Worm (Caenorhabditis elegans) whole organism, young adult: ENCODE data around the gene srw-33.
"Not testable (repeated sequence)": the region's sequence is repeated elsewhere in the genome, so short reads cannot be mapped to it uniquely, and the experiment has no call there.

ENCODE experiments used
- B0261.1 ChIP-seq: sonication (generic microtip); optimal IDR thresholded peaks from 2 replicates; lab custom pipeline; 2016; ENCODE audit warnings: mild to moderate bottlenecking, missing genetic modification characterization, moderate library complexity, missing compliant biosample characterization
- B0336.3 ChIP-seq: fragments of 200-800 bp; sonication (Bioruptor generic); IDR thresholded peaks from 2 replicates; pipeline ENCODE4 v1.3.6; 2022; ENCODE audit warnings: missing genetic modification characterization, missing compliant biosample characterization
- D2030.7 ChIP-seq: fragments of 200-800 bp; sonication (Bioruptor generic); IDR thresholded peaks from 2 replicates; pipeline ENCODE4 v1.3.6; 2022; ENCODE audit warnings: missing genetic modification reagents, missing genetic modification characterization, missing compliant biosample characterization
- F33H1.4 ChIP-seq: fragments of 200-800 bp; sonication (Bioruptor generic); IDR thresholded peaks from 2 replicates; pipeline ENCODE4 v1.3.6; 2022; ENCODE audit warnings: missing genetic modification reagents, missing genetic modification characterization, missing compliant biosample characterization
- F52B5.7 ChIP-seq: sonication (generic microtip); optimal IDR thresholded peaks from 2 replicates; lab custom pipeline; 2016; ENCODE audit warnings: mild to moderate bottlenecking, missing genetic modification characterization, missing compliant biosample characterization
- F55B11.4 ChIP-seq: sonication (generic microtip); optimal IDR thresholded peaks from 2 replicates; lab custom pipeline; 2016; ENCODE audit warnings: missing compliant biosample characterization, missing genetic modification characterization, borderline replicate concordance; ENCODE audit not compliant: insufficient read depth
- F57A8.1 ChIP-seq: fragments of 200-800 bp; sonication (Bioruptor generic); optimal IDR thresholded peaks from 2 replicates; lab custom pipeline; 2018; ENCODE audit warnings: mild to moderate bottlenecking, missing genetic modification characterization, moderate library complexity, missing compliant biosample characterization
- T26A5.8 ChIP-seq: sonication (generic microtip); optimal IDR thresholded peaks from 2 replicates; lab custom pipeline; 2016; ENCODE audit warnings: missing genetic modification characterization, missing compliant biosample characterization
- Y53F4B.3 ChIP-seq: fragments of 200-800 bp; sonication (Bioruptor generic); IDR thresholded peaks from 2 replicates; pipeline ENCODE4 v1.3.6; 2022; ENCODE audit warnings: missing genetic modification reagents, missing genetic modification characterization, missing compliant biosample characterization
- Y67H2A.10 ChIP-seq: fragments of 200-800 bp; sonication (Bioruptor generic); conservative IDR thresholded peaks from 2 replicates; pipeline ENCODE4 v1.3.6; 2022; ENCODE audit warnings: missing genetic modification reagents, missing genetic modification characterization, missing compliant biosample characterization
- ZK185.1 ChIP-seq: sonication (generic microtip); optimal IDR thresholded peaks from 2 replicates; lab custom pipeline; 2016; ENCODE audit warnings: mild to moderate bottlenecking, missing genetic modification characterization, missing compliant biosample characterization; ENCODE audit not compliant: poor library complexity, severe bottlenecking
- aptf-3 ChIP-seq: fragments of 200-800 bp; sonication (Bioruptor generic); IDR thresholded peaks from 2 replicates; pipeline ENCODE4 v1.3.6; 2022; ENCODE audit warnings: missing genetic modification characterization, missing compliant biosample characterization
- atf-7 ChIP-seq: sonication (generic microtip); optimal IDR thresholded peaks from 2 replicates; lab custom pipeline; 2017; ENCODE audit warnings: mild to moderate bottlenecking, missing genetic modification characterization, missing compliant biosample characterization
- cebp-2 ChIP-seq: fragments of 200-800 bp; sonication (Bioruptor generic); IDR thresholded peaks from 2 replicates; pipeline ENCODE4 v1.3.6; 2022; ENCODE audit warnings: missing genetic modification characterization, missing compliant biosample characterization
- ceh-58 ChIP-seq: fragments of 200-800 bp; sonication (Bioruptor generic); IDR thresholded peaks from 2 replicates; pipeline ENCODE4 v1.3.6; 2022; ENCODE audit warnings: missing genetic modification characterization, missing compliant biosample characterization
- chd-7 ChIP-seq: sonication (generic microtip); optimal IDR thresholded peaks from 2 replicates; lab custom pipeline; 2016; ENCODE audit warnings: mild to moderate bottlenecking, missing genetic modification characterization, moderate library complexity, missing compliant biosample characterization
- dox-1 ChIP-seq: fragments of 200-800 bp; sonication (Bioruptor generic); IDR thresholded peaks from 2 replicates; pipeline ENCODE4 v1.3.6; 2022; ENCODE audit warnings: missing genetic modification reagents, missing genetic modification characterization, missing compliant biosample characterization
- efl-1 ChIP-seq: fragments of 150-350 bp; optimal IDR thresholded peaks from 2 replicates; lab custom pipeline; 2014; ENCODE audit warnings: missing biosample characterization, missing genetic modification reagents, missing genetic modification characterization
- egrh-3 ChIP-seq: fragments of 200-800 bp; sonication (Bioruptor generic); IDR thresholded peaks from 2 replicates; pipeline ENCODE4 v1.3.6; 2022; ENCODE audit warnings: missing genetic modification reagents, missing genetic modification characterization, missing compliant biosample characterization
- ekl-4 ChIP-seq: fragments of 200-800 bp; sonication (Bioruptor generic); IDR thresholded peaks from 2 replicates; pipeline ENCODE4 v1.3.6; 2022; ENCODE audit warnings: missing genetic modification reagents, missing genetic modification characterization, missing compliant biosample characterization
- fkh-3 ChIP-seq: sonication (generic microtip); optimal IDR thresholded peaks from 2 replicates; lab custom pipeline; 2016; ENCODE audit warnings: mild to moderate bottlenecking, missing genetic modification characterization, missing compliant biosample characterization
- hrde-1 ChIP-seq: sonication (generic microtip); optimal IDR thresholded peaks from 2 replicates; lab custom pipeline; 2016; ENCODE audit warnings: missing genetic modification characterization, mild to moderate bottlenecking, missing compliant biosample characterization, moderate library complexity, missing genotype, missing genetic modification reagents, borderline replicate concordance
- hsf-1 ChIP-seq: fragments of 200-800 bp; sonication (Bioruptor generic); IDR thresholded peaks from 2 replicates; pipeline ENCODE4 v1.3.6; 2022; ENCODE audit warnings: missing genetic modification reagents, missing genetic modification characterization, missing compliant biosample characterization
- lag-1 ChIP-seq: fragments of 200-800 bp; sonication (Bioruptor generic); IDR thresholded peaks from 2 replicates; pipeline ENCODE4 v1.3.6; 2022; ENCODE audit warnings: missing genetic modification reagents, missing genetic modification characterization, missing compliant biosample characterization
- let-526 ChIP-seq: fragments of 200-800 bp; sonication (Bioruptor generic); IDR thresholded peaks from 2 replicates; pipeline ENCODE4 v1.3.6; 2022; ENCODE audit warnings: missing genetic modification reagents, missing genetic modification characterization, missing compliant biosample characterization
- lin-40 ChIP-seq: sonication (generic microtip); optimal IDR thresholded peaks from 2 replicates; lab custom pipeline; 2016; ENCODE audit warnings: missing genetic modification characterization, mild to moderate bottlenecking, missing compliant biosample characterization, missing genotype, missing genetic modification reagents
- lin-54 ChIP-seq: fragments of 200-800 bp; sonication (Bioruptor generic); optimal IDR thresholded peaks from 2 replicates; lab custom pipeline; 2018; ENCODE audit warnings: mild to moderate bottlenecking, missing genetic modification characterization, missing compliant biosample characterization
- madf-3 ChIP-seq: fragments of 200-800 bp; sonication (Bioruptor generic); IDR thresholded peaks from 2 replicates; pipeline ENCODE4 v1.3.6; 2022; ENCODE audit warnings: missing genetic modification reagents, missing genetic modification characterization, missing compliant biosample characterization
- nfya-1 ChIP-seq: sonication (generic microtip); optimal IDR thresholded peaks from 2 replicates; lab custom pipeline; 2017; ENCODE audit warnings: antibody characterized with exemption, missing compliant biosample characterization, missing genetic modification characterization, borderline replicate concordance; ENCODE audit not compliant: insufficient read depth
- nhr-80 ChIP-seq: sonication (generic microtip); optimal IDR thresholded peaks from 2 replicates; lab custom pipeline; 2016; ENCODE audit warnings: missing genetic modification characterization, missing compliant biosample characterization
- pbrm-1 ChIP-seq: fragments of 200-800 bp; sonication (Bioruptor generic); IDR thresholded peaks from 2 replicates; pipeline ENCODE4 v1.3.6; 2022; ENCODE audit warnings: missing genetic modification reagents, missing genetic modification characterization, missing compliant biosample characterization
- rcor-1 ChIP-seq: fragments of 200-800 bp; sonication (Bioruptor generic); IDR thresholded peaks from 2 replicates; pipeline ENCODE4 v1.3.6; 2022; ENCODE audit warnings: missing genetic modification reagents, missing genetic modification characterization, missing compliant biosample characterization
- rpc-1 ChIP-seq, 2 experiments: fragments of 150-350 bp in 1 of 2; sonication (generic microtip) in 1 of 2; optimal IDR thresholded peaks; 2 replicates each; lab custom pipeline; 2014 to 2018; ENCODE audit warnings: missing biosample characterization in 1 of 2, missing genetic modification characterization in 1 of 2, missing genetic modification reagents in 1 of 2, missing genotype in 1 of 2
- snpc-1.1 ChIP-seq: sonication (generic microtip); optimal IDR thresholded peaks from 2 replicates; lab custom pipeline; 2017; ENCODE audit warnings: missing genetic modification characterization, mild to moderate bottlenecking, missing compliant biosample characterization, antibody characterized with exemption, moderate library complexity, missing genotype, missing genetic modification reagents; ENCODE audit not compliant: insufficient read depth
- snpc-4 ChIP-seq, 5 experiments: fragments of 150-350 bp in 1 of 5; sonication (generic microtip) in 4 of 5; optimal IDR thresholded peaks; 2 replicates each; lab custom pipeline; 2014 to 2018; ENCODE audit warnings: missing genetic modification characterization in 5 of 5, missing biosample characterization in 3 of 5, antibody characterized with exemption in 2 of 5, mild to moderate bottlenecking in 2 of 5, missing compliant biosample characterization in 2 of 5, missing genotype in 2 of 5, moderate library complexity in 2 of 5, missing genetic modification reagents in 1 of 5
- somi-1 ChIP-seq: fragments of 200-800 bp; sonication (Bioruptor generic); optimal IDR thresholded peaks from 2 replicates; lab custom pipeline; 2018; ENCODE audit warnings: mild to moderate bottlenecking, missing genetic modification characterization, missing compliant biosample characterization
- sptf-2 ChIP-seq: fragments of 200-800 bp; sonication (Bioruptor generic); optimal IDR thresholded peaks from 2 replicates; lab custom pipeline; 2018; ENCODE audit warnings: mild to moderate bottlenecking, missing genetic modification characterization, missing compliant biosample characterization
- tbp1 ChIP-seq: fragments of 200-800 bp; sonication (Bioruptor generic); optimal IDR thresholded peaks from 2 replicates; lab custom pipeline; 2018; ENCODE audit warnings: mild to moderate bottlenecking, missing genetic modification characterization, missing compliant biosample characterization
- ztf-25 ChIP-seq: fragments of 200-800 bp; sonication (Bioruptor generic); IDR thresholded peaks from 2 replicates; pipeline ENCODE4 v1.3.6; 2022; ENCODE audit warnings: missing genetic modification reagents, missing genetic modification characterization, missing compliant biosample characterization
- ztf-6 ChIP-seq: fragments of 200-800 bp; sonication (Bioruptor generic); IDR thresholded peaks from 2 replicates; pipeline ENCODE4 v1.3.6; 2022; ENCODE audit warnings: missing genetic modification reagents, missing genetic modification characterization, missing compliant biosample characterization

srw-33 gene

ce11 chrV:15429125-15429524 is 22.2 kb downstream of the srw-33 start:
- TF ChIP-seq hsf-1 (GFP tag; lab: Robert Waterston, UW) = peak; percentile 68; the same call in 1 of the 2 replicates
- 0 out of 2 replicates have a peak, but pooled peaks have one; percentile 13 for TF ChIP-seq let-526 (GFP tag; lab: Robert Waterston, UW)
- TF ChIP-seq ztf-25 (GFP tag; lab: Robert Waterston, UW) = peak; percentile 87; the same call in 1 of the 2 replicates
- peak; percentile 64 for TF ChIP-seq B0261.1 (tag; lab: Kevin White, UChicago)
- peak; percentile 76; the same call in 1 of the 2 replicates for TF ChIP-seq cebp-2 (GFP tag; lab: Robert Waterston, UW)
- 0 out of 2 replicates have a peak, but pooled peaks have one; percentile 56 for TF ChIP-seq aptf-3 (GFP tag; lab: Robert Waterston, UW)
- not testable (repeated sequence) for TF ChIP-seq rpc-1 (optimal IDR thresholded peaks at IDR 0.05; lab: Kevin White, UChicago)
- peak; percentile 58 for TF ChIP-seq rpc-1 (tag; optimal IDR thresholded peaks at IDR 0.05; lab: Kevin White, UChicago)
- peak; percentile 49; the same call in 1 of the 2 replicates for TF ChIP-seq Y53F4B.3 (GFP tag; lab: Robert Waterston, UW)
- peak; percentile 86 for TF ChIP-seq tbp1 (GFP tag; lab: Kevin White, UChicago)

DNA sequence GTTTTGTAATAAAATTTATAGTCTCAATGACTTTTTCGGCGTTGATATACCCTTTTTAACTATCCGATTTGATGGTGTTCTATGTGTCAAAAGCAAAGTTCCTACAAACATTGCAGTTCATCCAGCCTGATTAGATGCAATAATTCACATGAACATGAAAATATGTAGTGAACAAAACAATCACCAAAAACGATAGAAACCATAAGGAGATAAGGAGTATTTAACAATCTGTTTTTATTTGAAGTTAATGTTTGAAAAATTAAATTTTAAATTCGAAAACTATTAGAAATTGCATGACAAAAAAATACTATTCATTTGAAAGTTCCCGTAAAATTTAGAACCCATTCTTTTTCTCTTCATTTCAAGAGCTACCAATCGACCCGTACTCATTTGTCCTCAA is 24.4 kb downstream of the srw-33 start, which contains the start of gene fbxa-209:
Gene fbxa-209 (minus strand): TSS at position 101 of the 400 bp plus-strand sequence.
- no peak for TF ChIP-seq ztf-6
- TF ChIP-seq lin-54 (GFP tag; lab: Kevin White, UChicago) = no peak
- no peak for TF ChIP-seq Y67H2A.10
- TF ChIP-seq egrh-3 (GFP tag; lab: Robert Waterston, UW) = no peak

DNA sequence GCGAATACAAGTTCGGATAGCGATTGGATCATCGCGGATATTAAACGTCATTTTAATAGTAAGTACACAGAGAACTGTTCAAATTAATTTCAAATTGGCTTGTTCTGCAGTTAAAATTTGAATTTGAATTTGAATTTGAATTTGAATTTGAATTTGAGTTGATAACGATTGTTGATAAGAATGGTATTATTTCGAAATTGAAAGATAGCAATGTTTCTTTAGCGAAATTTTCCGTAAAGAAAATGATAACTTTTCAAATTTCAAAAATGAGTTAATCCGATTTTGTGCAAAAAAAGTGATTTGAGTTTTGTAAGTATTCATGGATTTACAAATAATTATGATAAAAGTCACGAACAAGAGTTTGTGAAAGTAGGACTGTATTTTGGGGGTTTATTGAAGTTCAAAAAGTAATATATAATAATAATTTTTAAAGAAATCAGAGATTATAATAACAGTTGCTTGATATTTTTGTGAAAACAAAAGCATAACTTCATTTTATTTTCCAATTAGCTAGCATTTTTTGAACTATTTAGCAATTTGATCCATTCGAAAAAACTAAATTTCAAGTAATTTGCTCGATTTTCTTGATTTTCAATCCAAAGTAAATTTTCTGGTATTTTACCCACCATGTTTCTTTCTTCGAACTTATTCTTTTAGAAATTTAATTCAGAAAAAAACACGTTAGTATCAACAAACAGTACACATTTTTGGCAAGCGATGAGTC is 25.8 kb downstream of the srw-33 start, which contains the start of gene Y36E3A.2:
Gene Y36E3A.2 (plus strand): TSS at position 674 of the 724 bp plus-strand sequence.
- peak; percentile 9 for TF ChIP-seq nhr-80 (tag; lab: Kevin White, UChicago)
- no peak for TF ChIP-seq efl-1 (GFP tag; lab: Kevin White, UChicago)
- TF ChIP-seq F33H1.4 = no peak
- TF ChIP-seq atf-7 (tag; lab: Kevin White, UChicago) = no peak

DNA sequence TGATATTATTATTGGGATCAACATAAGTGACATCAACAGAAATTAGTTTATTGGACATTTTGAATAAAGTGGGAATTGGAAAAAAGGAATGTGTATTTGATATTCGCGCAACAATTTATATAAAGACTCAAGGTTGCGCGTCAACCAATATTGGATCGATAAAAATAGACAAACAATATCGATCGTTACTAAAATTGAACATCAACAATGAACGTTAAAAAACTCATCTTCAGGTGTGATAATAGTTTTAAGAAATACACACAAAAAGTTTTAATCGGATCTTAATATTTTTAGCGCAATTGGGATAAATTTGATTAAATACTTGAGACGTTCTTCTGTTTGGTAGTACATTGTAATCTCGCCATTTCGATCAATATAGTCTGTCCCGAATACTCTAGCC is 27.7 kb downstream of the srw-33 start, which contains the start of gene fbxa-104:
Gene fbxa-104 (minus strand): TSS at position 83 of the 400 bp plus-strand sequence.
- TF ChIP-seq T26A5.8 (no peak), ceh-58 (GFP tag; lab: Robert Waterston, UW) (no peak), D2030.7 (no peak), snpc-1.1 (tag; lab: Kevin White, UChicago) (no peak), snpc-4 (GFP tag; optimal IDR thresholded peaks at IDR 0.05; lab: Kevin White, UChicago) (no peak), snpc-4 (tag; optimal IDR thresholded peaks at IDR 0.05; lab: Kevin White, UChicago) (no peak), pbrm-1 (GFP tag; lab: Robert Waterston, UW) (no peak), ekl-4 (GFP tag; lab: Robert Waterston, UW) (no peak), fkh-3 (no peak), ZK185.1 (tag; lab: Kevin White, UChicago) (no peak), F52B5.7 (tag; lab: Kevin White, UChicago) (no peak), F55B11.4 (tag; lab: Kevin White, UChicago) (no peak), atf-7 (tag; lab: Kevin White, UChicago) (no peak)
- TF ChIP-seq, all 124 proteins: peak for 0

ce11 chrV:15417822-15418221 is 33.5 kb downstream of the srw-33 start, which contains the start of gene T06E6.10:
T06E6.10 (plus strand) TSS chrV:15418122.
- TF ChIP-seq madf-3 (GFP tag; lab: Robert Waterston, UW) = no peak
- TF ChIP-seq lin-40 = no peak
- TF ChIP-seq somi-1 (GFP tag; lab: Kevin White, UChicago) = no peak
- no peak for TF ChIP-seq rcor-1 (GFP tag; lab: Robert Waterston, UW)
- no peak for TF ChIP-seq sptf-2 (GFP tag; lab: Kevin White, UChicago)
- TF ChIP-seq B0336.3 = no peak
- TF ChIP-seq lag-1 (GFP tag; lab: Robert Waterston, UW) = no peak
- no peak for TF ChIP-seq F57A8.1 (GFP tag; lab: Kevin White, UChicago)
- TF ChIP-seq chd-7 (tag; lab: Kevin White, UChicago) = no peak
- no peak for TF ChIP-seq hrde-1 (tag; lab: Kevin White, UChicago)
- TF ChIP-seq B0261.1 (tag; lab: Kevin White, UChicago) = no peak
- no peak for TF ChIP-seq dox-1 (GFP tag; lab: Robert Waterston, UW)
- TF ChIP-seq nfya-1 (tag; lab: Kevin White, UChicago) = no peak
